Worm (Caenorhabditis elegans): ENCODE results near the gene daz-1.

daz-1 gene

ce11 chrII:5455650-5456355, at the start of gene daz-1:
Gene daz-1, plus strand, starts transcription at chrII:5456305.
- TF ChIP-seq unc-62 (GFP tag; optimal IDR thresholded peaks at IDR 0.05), result no peak

- TF ChIP-seq unc-62 (GFP tag; optimal IDR thresholded peaks at IDR 0.05), result no peak
Observed at ce11 chrII:5407548-5407947, 48.6 kb upstream of the daz-1 start, which contains the start of gene clec-141. Gene clec-141, minus strand, starts transcription at chrII:5407648.

ce11 chrII:5408924-5409323, 47.2 kb upstream of the daz-1 start, which contains the start of the genes EEED8.12 and EEED8.4:
Gene EEED8.12, minus strand, starts transcription at chrII:5409024.
Gene EEED8.4, plus strand, starts transcription at chrII:5409319.
- no peak for TF ChIP-seq unc-62 (GFP tag; optimal IDR thresholded peaks at IDR 0.05)

ce11 chrII:5412467-5412866, 43.6 kb upstream of the daz-1 start, which contains the start of the genes EEED8.13 and EEED8.18:
Gene EEED8.13, minus strand, starts transcription at chrII:5412567.
Gene EEED8.18, minus strand, starts transcription at chrII:5412610.
- TF ChIP-seq unc-62 (GFP tag; optimal IDR thresholded peaks at IDR 0.05), result no peak

ce11 chrII:5414040-5414439, 42.1 kb upstream of the daz-1 start, which contains the start of the genes EEED8.14 and EEED8.3:
Gene EEED8.14, minus strand, starts transcription at chrII:5414052.
Gene EEED8.3, plus strand, starts transcription at chrII:5414276.
- no peak for TF ChIP-seq unc-62 (GFP tag; optimal IDR thresholded peaks at IDR 0.05)

- TF ChIP-seq unc-62 (GFP tag; optimal IDR thresholded peaks at IDR 0.05), result no peak
Observed at ce11 chrII:5416204-5416764, 39.8 kb upstream of the daz-1 start, which contains the start of gene EEED8.2. Gene EEED8.2, plus strand, starts transcription at chrII:5416714.

- no peak for TF ChIP-seq unc-62 (GFP tag; optimal IDR thresholded peaks at IDR 0.05)
Observed at ce11 chrII:5417905-5418304, 38.2 kb upstream of the daz-1 start.

ce11 chrII:5418317-5418716, 37.8 kb upstream of the daz-1 start:
- no peak for TF ChIP-seq unc-62 (GFP tag; optimal IDR thresholded peaks at IDR 0.05)

ce11 chrII:5418929-5419328, 37.2 kb upstream of the daz-1 start, which contains the start of gene EEED8.15:
Gene EEED8.15, plus strand, starts transcription at chrII:5419229.
- no peak for TF ChIP-seq unc-62 (GFP tag; optimal IDR thresholded peaks at IDR 0.05)

ce11 chrII:5420947-5421614, 35.0 kb upstream of the daz-1 start, which contains the start of gene tofu-6:
Gene tofu-6, plus strand, starts transcription at chrII:5421248.
- no peak for TF ChIP-seq unc-62 (GFP tag; optimal IDR thresholded peaks at IDR 0.05)

ce11 chrII:5423832-5424231, 32.3 kb upstream of the daz-1 start, which contains the start of gene F07F6.7:
Gene F07F6.7, minus strand, starts transcription at chrII:5423858.
- no peak for TF ChIP-seq unc-62 (GFP tag; optimal IDR thresholded peaks at IDR 0.05)

- no peak for TF ChIP-seq unc-62 (GFP tag; optimal IDR thresholded peaks at IDR 0.05)
Observed at ce11 chrII:5425633-5426032, 30.5 kb upstream of the daz-1 start, which contains the start of gene F07F6.8. Gene F07F6.8, minus strand, starts transcription at chrII:5425733.

ce11 chrII:5426054-5426453, 30.1 kb upstream of the daz-1 start:
- TF ChIP-seq unc-62 (GFP tag; optimal IDR thresholded peaks at IDR 0.05), result no peak

- no peak for TF ChIP-seq unc-62 (GFP tag; optimal IDR thresholded peaks at IDR 0.05)
Observed at ce11 chrII:5426470-5426869, 29.6 kb upstream of the daz-1 start.

ce11 chrII:5429522-5430257, 26.4 kb upstream of the daz-1 start, which contains the start of the genes F07F6.4 and F07F6.2:
Gene F07F6.4, minus strand, starts transcription at chrII:5429572.
Gene F07F6.2, plus strand, starts transcription at chrII:5430207.
- TF ChIP-seq unc-62 (GFP tag; optimal IDR thresholded peaks at IDR 0.05), result no peak

All from whole organism, dauer.